Worm (Caenorhabditis elegans) whole organism, early embryonic: ENCODE measurements around the gene msp-81.

ENCODE experiments used
- ceh-36 ChIP-seq: sonication (generic microtip); optimal IDR thresholded peaks from 2 replicates; lab custom pipeline; 2016; ENCODE audit warnings: missing genetic modification characterization, inconsistent platforms, missing compliant biosample characterization
- hnd-1 ChIP-seq: sonication (generic microtip); optimal IDR thresholded peaks from 2 replicates; lab custom pipeline; 2016; ENCODE audit warnings: missing genetic modification characterization, missing compliant biosample characterization

DNA sequence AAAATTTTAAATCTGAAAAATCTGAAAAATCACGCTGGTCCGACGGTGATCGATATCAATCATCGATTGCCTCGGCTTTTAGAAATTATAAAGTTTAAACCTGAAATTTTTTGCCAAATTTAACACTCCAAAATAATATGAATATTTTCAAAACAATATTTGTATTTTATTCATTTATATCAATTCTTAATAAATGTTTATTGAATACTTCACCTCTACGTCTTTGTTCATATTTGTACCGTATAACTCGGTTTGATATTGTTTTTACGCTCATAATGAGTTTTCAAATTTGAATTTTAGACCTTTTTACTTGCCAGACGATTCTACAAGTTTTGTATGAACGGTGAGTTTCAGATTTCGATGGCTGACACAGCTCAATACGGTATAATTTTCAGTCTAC lies 28.6 kb upstream of the msp-81 start, which contains the start of the genes K07F5.15 and K07F5.22:
- TF ChIP-seq hnd-1 (tag; lab: Kevin White, UChicago) (no peak), ceh-36 (tag; lab: Kevin White, UChicago) (no peak)
